Worm (Caenorhabditis elegans) whole organism, midembryonic: ENCODE data around the gene nspe-5.

Experiments
- T22C8.4 ChIP-seq: fragments of 200-800 bp; sonication (Bioruptor generic); IDR thresholded peaks from 2 replicates; pipeline ENCODE4 v1.3.6; 2022; ENCODE audit warnings: missing genetic modification characterization, missing compliant biosample characterization
- cog-1 ChIP-seq: sonication (generic microtip); optimal IDR thresholded peaks from 2 replicates; lab custom pipeline; 2016; ENCODE audit warnings: missing genetic modification characterization, missing compliant biosample characterization
- klf-2 ChIP-seq: fragments of 200-800 bp; sonication (Bioruptor generic); conservative IDR thresholded peaks from 2 replicates; pipeline ENCODE4 v1.3.6; 2022; ENCODE audit warnings: missing genetic modification reagents, missing genetic modification characterization, missing compliant biosample characterization
- ztf-23 ChIP-seq: fragments of 200-800 bp; sonication (Bioruptor generic); IDR thresholded peaks from 2 replicates; pipeline ENCODE4 v1.3.6; 2022; ENCODE audit warnings: missing genetic modification reagents, missing genetic modification characterization, missing compliant biosample characterization
- ztf-29 ChIP-seq: fragments of 200-800 bp; sonication (Bioruptor generic); IDR thresholded peaks from 2 replicates; pipeline ENCODE4 v1.3.6; 2022; ENCODE audit warnings: missing genetic modification reagents, missing genetic modification characterization, missing compliant biosample characterization

ce11 chrII:12603667-12604621 lies 24.7 kb upstream of the nspe-5 start, which contains the start of the genes ceh-100 and lips-15:
- TF ChIP-seq cog-1 (tag; lab: Kevin White, UChicago) (no peak), ztf-29 (no peak), klf-2 (no peak), T22C8.4 (peak; percentile 44; the same call in 1 of the 2 replicates), ztf-23 (GFP tag; lab: Robert Waterston, UW) (no peak)
